Worm (Caenorhabditis elegans): ENCODE results near the gene F42A6.2.

Gene F42A6.2

ce11 chrIV:3352019-3352418 lies 10.7 kb downstream of the F42A6.2 start:
- TF ChIP-seq tbx-11 (GFP tag; IDR thresholded peaks at IDR 0.05) (no peak), hnd-1 (tag; optimal IDR thresholded peaks at IDR 0.05) (no peak), scrt-1 (GFP tag; IDR thresholded peaks at IDR 0.05) (no peak), hmbx-1 (tag; optimal IDR thresholded peaks at IDR 0.05) (no peak), ceh-36 (tag; optimal IDR thresholded peaks at IDR 0.05) (no peak), tra-4 (tag; optimal IDR thresholded peaks at IDR 0.05) (no peak), flt-1 (GFP tag; IDR thresholded peaks at IDR 0.05) (no peak), ceh-13 (GFP tag; optimal IDR thresholded peaks at IDR 0.05) (no peak), sea-1 (GFP tag; conservative IDR thresholded peaks at IDR 0.05) (no peak), B0310.2 (tag; optimal IDR thresholded peaks at IDR 0.05) (no peak), ama-1 (optimal IDR thresholded peaks at IDR 0.05) (no peak), tbx-37 (GFP tag; conservative IDR thresholded peaks at IDR 0.05) (no peak)

ce11 chrIV:3354757-3355156 lies 13.5 kb downstream of the F42A6.2 start, which contains the start of gene F42A6.1:
Gene F42A6.1 (plus strand): TSS chrIV:3355057.
- TF ChIP-seq hnd-1 (tag; optimal IDR thresholded peaks at IDR 0.05), result no peak
- no peak for TF ChIP-seq ceh-13 (GFP tag; optimal IDR thresholded peaks at IDR 0.05)
- TF ChIP-seq F13C5.2 (tag; optimal IDR thresholded peaks at IDR 0.05), result no peak
- TF ChIP-seq aly-1 (tag; optimal IDR thresholded peaks at IDR 0.05), result no peak
- no peak for TF ChIP-seq tra-4 (tag; optimal IDR thresholded peaks at IDR 0.05)
- no peak for TF ChIP-seq hmbx-1 (tag; optimal IDR thresholded peaks at IDR 0.05)
- TF ChIP-seq ets-7 (tag; optimal IDR thresholded peaks at IDR 0.05), result no peak
- no peak for TF ChIP-seq scrt-1 (GFP tag; IDR thresholded peaks at IDR 0.05)
- no peak for TF ChIP-seq pes-1 (GFP tag; IDR thresholded peaks at IDR 0.05)
- TF ChIP-seq tbx-11 (GFP tag; IDR thresholded peaks at IDR 0.05), result no peak

- no peak for TF ChIP-seq hmg-4 (GFP tag; optimal IDR thresholded peaks at IDR 0.05)
- no peak for TF ChIP-seq ceh-36 (tag; optimal IDR thresholded peaks at IDR 0.05)
- TF ChIP-seq hnd-1 (tag; optimal IDR thresholded peaks at IDR 0.05), result no peak
- TF ChIP-seq aly-1 (tag; optimal IDR thresholded peaks at IDR 0.05), result no peak
- no peak for TF ChIP-seq tbx-37 (GFP tag; conservative IDR thresholded peaks at IDR 0.05)
- TF ChIP-seq ama-1 (optimal IDR thresholded peaks at IDR 0.05), result no peak
- no peak for TF ChIP-seq hmbx-1 (tag; optimal IDR thresholded peaks at IDR 0.05)
- TF ChIP-seq ets-7 (tag; optimal IDR thresholded peaks at IDR 0.05), result no peak
- no peak for TF ChIP-seq scrt-1 (GFP tag; IDR thresholded peaks at IDR 0.05)
- TF ChIP-seq sea-1 (GFP tag; conservative IDR thresholded peaks at IDR 0.05), result no peak
Measured at ce11 chrIV:3363221-3363620, 22.0 kb downstream of the F42A6.2 start, which contains the start of gene Y55H10A.2. Gene Y55H10A.2 (plus strand): TSS chrIV:3363521.

- TF ChIP-seq tbx-37 (GFP tag; conservative IDR thresholded peaks at IDR 0.05) (no peak), sea-1 (GFP tag; conservative IDR thresholded peaks at IDR 0.05) (no peak), pes-1 (GFP tag; IDR thresholded peaks at IDR 0.05) (no peak), flt-1 (GFP tag; IDR thresholded peaks at IDR 0.05) (no peak), hmg-4 (GFP tag; optimal IDR thresholded peaks at IDR 0.05) (no peak), B0310.2 (tag; optimal IDR thresholded peaks at IDR 0.05) (no peak), aly-1 (tag; optimal IDR thresholded peaks at IDR 0.05) (no peak), F13C5.2 (tag; optimal IDR thresholded peaks at IDR 0.05) (no peak), hnd-1 (tag; optimal IDR thresholded peaks at IDR 0.05) (no peak), tbx-11 (GFP tag; IDR thresholded peaks at IDR 0.05) (no peak), ets-7 (tag; optimal IDR thresholded peaks at IDR 0.05) (no peak), hmbx-1 (tag; optimal IDR thresholded peaks at IDR 0.05) (no peak), scrt-1 (GFP tag; IDR thresholded peaks at IDR 0.05) (no peak), ama-1 (optimal IDR thresholded peaks at IDR 0.05) (no peak), ceh-36 (tag; optimal IDR thresholded peaks at IDR 0.05) (no peak), ceh-13 (GFP tag; optimal IDR thresholded peaks at IDR 0.05) (no peak), tra-4 (tag; optimal IDR thresholded peaks at IDR 0.05) (no peak)
Measured at ce11 chrIV:3363784-3364183, 22.5 kb downstream of the F42A6.2 start.

ce11 chrIV:3368638-3369247 lies 27.5 kb downstream of the F42A6.2 start, which contains the start of gene vha-19:
Gene vha-19 (plus strand): TSS chrIV:3369197.
- TF ChIP-seq tbx-37 (GFP tag; conservative IDR thresholded peaks at IDR 0.05) (no peak), aly-1 (tag; optimal IDR thresholded peaks at IDR 0.05) (no peak), scrt-1 (GFP tag; IDR thresholded peaks at IDR 0.05) (no peak), ceh-36 (tag; optimal IDR thresholded peaks at IDR 0.05) (no peak), pes-1 (GFP tag; IDR thresholded peaks at IDR 0.05) (no peak), tra-4 (tag; optimal IDR thresholded peaks at IDR 0.05) (no peak), hmbx-1 (tag; optimal IDR thresholded peaks at IDR 0.05) (no peak), hmg-4 (GFP tag; optimal IDR thresholded peaks at IDR 0.05) (no peak), ama-1 (optimal IDR thresholded peaks at IDR 0.05) (no peak), flt-1 (GFP tag; IDR thresholded peaks at IDR 0.05) (no peak)

- TF ChIP-seq tbx-37 (GFP tag; conservative IDR thresholded peaks at IDR 0.05) (no peak), F13C5.2 (tag; optimal IDR thresholded peaks at IDR 0.05) (no peak), pes-1 (GFP tag; IDR thresholded peaks at IDR 0.05) (no peak), scrt-1 (GFP tag; IDR thresholded peaks at IDR 0.05) (no peak), aly-1 (tag; optimal IDR thresholded peaks at IDR 0.05) (no peak), ets-7 (tag; optimal IDR thresholded peaks at IDR 0.05) (no peak), ama-1 (optimal IDR thresholded peaks at IDR 0.05) (no peak), tra-4 (tag; optimal IDR thresholded peaks at IDR 0.05) (no peak), hmg-4 (GFP tag; optimal IDR thresholded peaks at IDR 0.05) (no peak), B0310.2 (tag; optimal IDR thresholded peaks at IDR 0.05) (no peak), ceh-36 (tag; optimal IDR thresholded peaks at IDR 0.05) (no peak), flt-1 (GFP tag; IDR thresholded peaks at IDR 0.05) (no peak), sea-1 (GFP tag; conservative IDR thresholded peaks at IDR 0.05) (no peak), hmbx-1 (tag; optimal IDR thresholded peaks at IDR 0.05) (no peak), hnd-1 (tag; optimal IDR thresholded peaks at IDR 0.05) (no peak)
Measured at ce11 chrIV:3373370-3373769, 32.1 kb downstream of the F42A6.2 start.

ce11 chrIV:3378080-3378804 lies 37.0 kb downstream of the F42A6.2 start, which contains the start of gene otub-4:
Gene otub-4 (minus strand): TSS chrIV:3378130.
- TF ChIP-seq ceh-13 (GFP tag; optimal IDR thresholded peaks at IDR 0.05), result no peak
- no peak for TF ChIP-seq ceh-36 (tag; optimal IDR thresholded peaks at IDR 0.05)

All from whole organism, early embryonic.